Fruit fly (Drosophila melanogaster) whole organism, embryonic: ENCODE measurements around the gene IntS6.

Source experiments
- Adf1 ChIP-seq: fragments of 200-800 bp; sonication (Bioruptor generic); IDR thresholded peaks from 2 replicates; pipeline ENCODE4 v1.3.6; 2022; ENCODE audit warnings: missing biosample characterization, missing genetic modification characterization
- Atf6 ChIP-seq: fragments of 200-800 bp; sonication (Bioruptor generic); IDR thresholded peaks from 2 replicates; pipeline ENCODE4 v1.3.6; 2022; ENCODE audit warnings: missing biosample characterization, missing genetic modification characterization
- CG10462 ChIP-seq: fragments of 200-800 bp; sonication (Bioruptor generic); optimal IDR thresholded peaks from 2 replicates; lab custom pipeline; 2016; ENCODE audit warnings: missing biosample characterization, missing genetic modification characterization
- CG10979 ChIP-seq: fragments of 200-800 bp; sonication (Bioruptor generic); optimal IDR thresholded peaks from 2 replicates; lab custom pipeline; 2018; ENCODE audit warnings: missing biosample characterization, mild to moderate bottlenecking, missing genetic modification characterization, moderate library complexity
- CG11560 ChIP-seq: fragments of 200-800 bp; sonication (Bioruptor generic); IDR thresholded peaks from 3 replicates; pipeline ENCODE4 v1.3.6; 2022; ENCODE audit warnings: missing biosample characterization, missing genetic modification characterization
- CG11723 ChIP-seq: fragments of 200-800 bp; sonication (Bioruptor generic); optimal IDR thresholded peaks from 2 replicates; lab custom pipeline; 2017; ENCODE audit warnings: missing biosample characterization, mild to moderate bottlenecking, missing genetic modification characterization
- CG13287 ChIP-seq: fragments of 200-800 bp; sonication (Bioruptor generic); IDR thresholded peaks from 2 replicates; pipeline ENCODE4 v1.3.6; 2022; ENCODE audit warnings: missing biosample characterization, missing genetic modification characterization; ENCODE audit not compliant: partially characterized antibody
- CG14667 ChIP-seq: fragments of 200-800 bp; sonication (Bioruptor generic); IDR thresholded peaks from 2 replicates; pipeline ENCODE4 v1.3.6; 2022; ENCODE audit warnings: missing biosample characterization, missing genetic modification characterization
- CG16813 ChIP-seq: fragments of 200-800 bp; sonication (Bioruptor generic); IDR thresholded peaks from 3 replicates; pipeline ENCODE4 v1.3.6; 2022; ENCODE audit warnings: missing biosample characterization, missing genetic modification characterization; ENCODE audit not compliant: partially characterized antibody
- CG1792 ChIP-seq: fragments of 200-800 bp; sonication (Bioruptor generic); optimal IDR thresholded peaks from 2 replicates; lab custom pipeline; 2016; ENCODE audit warnings: missing biosample characterization, missing genetic modification characterization
- CG2120 ChIP-seq: fragments of 200-800 bp; sonication (Bioruptor generic); optimal IDR thresholded peaks from 3 replicates; lab custom pipeline; 2016; ENCODE audit warnings: missing biosample characterization, missing genetic modification characterization
- CG2202 ChIP-seq: fragments of 200-800 bp; sonication (Bioruptor generic); optimal IDR thresholded peaks from 2 replicates; lab custom pipeline; 2018; ENCODE audit warnings: missing biosample characterization, mild to moderate bottlenecking, missing genetic modification characterization
- CG43689 ChIP-seq: fragments of 200-800 bp; sonication (Bioruptor generic); IDR thresholded peaks from 2 replicates; pipeline ENCODE4 v1.3.6; 2022; ENCODE audit warnings: missing biosample characterization, missing genetic modification characterization
- CG5180 ChIP-seq: fragments of 200-800 bp; sonication (Bioruptor generic); optimal IDR thresholded peaks from 3 replicates; lab custom pipeline; 2017; ENCODE audit warnings: missing biosample characterization, missing genetic modification characterization, mild to moderate bottlenecking, moderate library complexity, missing genetic modification reagents
- CG6254 ChIP-seq: fragments of 200-800 bp; sonication (Bioruptor generic); optimal IDR thresholded peaks from 3 replicates; lab custom pipeline; 2017; ENCODE audit warnings: mild to moderate bottlenecking, missing biosample characterization, missing genetic modification reagents, missing genetic modification characterization
- CG6683 ChIP-seq: fragments of 200-800 bp; sonication (Bioruptor generic); optimal IDR thresholded peaks from 2 replicates; lab custom pipeline; 2017; ENCODE audit warnings: missing biosample characterization, mild to moderate bottlenecking, missing genetic modification characterization, missing genetic modification reagents
- CG8089 ChIP-seq: fragments of 200-800 bp; sonication (Bioruptor generic); optimal IDR thresholded peaks from 3 replicates; lab custom pipeline; 2016; ENCODE audit warnings: missing biosample characterization, missing genetic modification characterization
- CG9932 ChIP-seq: fragments of 200-800 bp; sonication (Bioruptor generic); IDR thresholded peaks from 2 replicates; pipeline ENCODE4 v1.3.6; 2022; ENCODE audit warnings: missing biosample characterization, missing genetic modification characterization
- Dip3 ChIP-seq: fragments of 200-800 bp; sonication (Bioruptor generic); optimal IDR thresholded peaks from 3 replicates; lab custom pipeline; 2016; ENCODE audit warnings: missing biosample characterization, missing genetic modification characterization
- Dll ChIP-seq: fragments of 200-800 bp; sonication (Bioruptor generic); IDR thresholded peaks from 4 replicates; pipeline ENCODE4 v1.3.6; 2022; ENCODE audit warnings: missing biosample characterization, missing genetic modification characterization; ENCODE audit not compliant: partially characterized antibody
- Doc3 ChIP-seq: fragments of 200-800 bp; sonication (Bioruptor generic); IDR thresholded peaks from 3 replicates; pipeline ENCODE4 v1.3.6; 2022; ENCODE audit warnings: missing biosample characterization, missing genetic modification characterization; ENCODE audit not compliant: partially characterized antibody
- Dp ChIP-seq: fragments of 200-800 bp; sonication (Bioruptor generic); optimal IDR thresholded peaks from 2 replicates; lab custom pipeline; 2018; ENCODE audit warnings: missing biosample characterization, mild to moderate bottlenecking, missing genetic modification characterization, moderate library complexity
- H2.0 ChIP-seq: fragments of 200-800 bp; sonication (Bioruptor generic); IDR thresholded peaks from 2 replicates; pipeline ENCODE4 v1.3.6; 2022; ENCODE audit warnings: missing biosample characterization, missing genetic modification characterization
- Med ChIP-seq: fragments of 200-800 bp; sonication (Bioruptor generic); peaks from one replicate; lab custom pipeline; 2016; ENCODE audit warnings: missing biosample characterization, missing genetic modification characterization, mild to moderate bottlenecking, inconsistent platforms, moderate library complexity
- Nf-YC ChIP-seq: fragments of 200-800 bp; optimal IDR thresholded peaks from 3 replicates; lab custom pipeline; 2019; ENCODE audit warnings: missing biosample characterization, mild to moderate bottlenecking, missing genetic modification characterization, moderate library complexity
- Pdp1 ChIP-seq, 2 experiments: fragments of 200-800 bp; sonication (Bioruptor generic); optimal IDR thresholded peaks; 3 replicates each; lab custom pipeline; 2016; ENCODE audit warnings: missing biosample characterization in 2 of 2, missing genetic modification characterization in 2 of 2, mild to moderate bottlenecking in 1 of 2, moderate library complexity in 1 of 2
- Sry-β ChIP-seq: fragments of 200-800 bp; sonication (Bioruptor generic); optimal IDR thresholded peaks from 2 replicates; lab custom pipeline; 2018; ENCODE audit warnings: missing biosample characterization, mild to moderate bottlenecking, missing genetic modification characterization, moderate library complexity
- Ssrp ChIP-seq: fragments of 200-800 bp; sonication (Bioruptor generic); optimal IDR thresholded peaks from 2 replicates; lab custom pipeline; 2018; ENCODE audit warnings: missing biosample characterization, mild to moderate bottlenecking, missing genetic modification characterization, moderate library complexity
- Stat92E ChIP-seq, 3 experiments: fragments of >200 bp in 2 of 3; fragments of 200-800 bp in 1 of 3; sonication (Bioruptor generic) in 1 of 3; optimal IDR thresholded peaks; 2 replicates each; lab custom pipeline; 2017 to 2019; ENCODE audit warnings: missing biosample characterization in 3 of 3, missing genetic modification characterization in 3 of 3, mild to moderate bottlenecking in 1 of 3, moderate library complexity in 1 of 3
- corto ChIP-seq: fragments of 200-800 bp; sonication (Bioruptor generic); optimal IDR thresholded peaks from 2 replicates; lab custom pipeline; 2016; ENCODE audit warnings: missing biosample characterization, mild to moderate bottlenecking, missing genetic modification characterization, moderate library complexity
- crol ChIP-seq: fragments of 200-800 bp; sonication (Bioruptor generic); IDR thresholded peaks from 2 replicates; pipeline ENCODE4 v1.3.6; 2022; ENCODE audit warnings: missing biosample characterization, missing genetic modification characterization
- cwo ChIP-seq: fragments of 200-800 bp; sonication (Bioruptor generic); optimal IDR thresholded peaks from 3 replicates; lab custom pipeline; 2017; ENCODE audit warnings: missing biosample characterization, missing genetic modification characterization, mild to moderate bottlenecking, moderate library complexity, missing genetic modification reagents
- dpn ChIP-seq, 2 experiments: fragments of 200-800 bp; sonication (Bioruptor generic); optimal IDR thresholded peaks; 3 replicates each; lab custom pipeline; 2016; ENCODE audit warnings: missing biosample characterization in 2 of 2, missing genetic modification characterization in 2 of 2
- esg ChIP-seq: fragments of 200-800 bp; sonication (Bioruptor generic); conservative IDR thresholded peaks from 2 replicates; pipeline ENCODE4 v1.3.6; 2022; ENCODE audit warnings: missing biosample characterization, missing genetic modification characterization
- fd64A ChIP-seq: fragments of 200-800 bp; sonication (Bioruptor generic); optimal IDR thresholded peaks from 3 replicates; lab custom pipeline; 2018; ENCODE audit warnings: missing biosample characterization, mild to moderate bottlenecking, missing genetic modification characterization
- hth ChIP-seq: fragments of >200 bp; optimal IDR thresholded peaks from 2 replicates; lab custom pipeline; 2017; ENCODE audit warnings: inconsistent platforms
- lbe ChIP-seq: fragments of 200-800 bp; sonication (Bioruptor generic); optimal IDR thresholded peaks from 2 replicates; lab custom pipeline; 2016; ENCODE audit warnings: missing biosample characterization, mild to moderate bottlenecking, missing genetic modification characterization
- pan ChIP-seq, 4 experiments: fragments of >200 bp in 3 of 4; fragments of 200-800 bp in 1 of 4; sonication (Bioruptor generic) in 1 of 4; optimal IDR thresholded peaks in 3 of 4; IDR thresholded peaks in 1 of 4; 2 replicates each; pipeline versions ENCODE4 v1.3.6 to Lab custom; 2017 to 2022; ENCODE audit warnings: missing biosample characterization in 2 of 4, missing genetic modification characterization in 2 of 4, mixed read lengths in 1 of 4
- ranshi ChIP-seq: fragments of 200-800 bp; sonication (Bioruptor generic); IDR thresholded peaks from 2 replicates; pipeline ENCODE4 v1.3.6; 2022; ENCODE audit warnings: missing biosample characterization, missing genetic modification characterization
- salm ChIP-seq: fragments of 200-800 bp; sonication (Bioruptor generic); optimal IDR thresholded peaks from 2 replicates; lab custom pipeline; 2018; ENCODE audit warnings: missing biosample characterization, mild to moderate bottlenecking, missing genetic modification characterization
- sens ChIP-seq: fragments of 200-800 bp; sonication (Bioruptor generic); peaks from one replicate; lab custom pipeline; 2016; ENCODE audit warnings: missing biosample characterization, missing genetic modification characterization
- slbo ChIP-seq: fragments of 200-800 bp; sonication (Bioruptor generic); IDR thresholded peaks from 2 replicates; pipeline ENCODE4 v1.3.6; 2022; ENCODE audit warnings: missing biosample characterization, missing genetic modification characterization
- ssp ChIP-seq: fragments of 200-800 bp; sonication (Bioruptor generic); IDR thresholded peaks from 2 replicates; pipeline ENCODE4 v1.3.6; 2022; ENCODE audit warnings: missing biosample characterization, missing genetic modification characterization
- sug ChIP-seq: fragments of 200-800 bp; optimal IDR thresholded peaks from 2 replicates; lab custom pipeline; 2019; ENCODE audit warnings: missing biosample characterization, mild to moderate bottlenecking, missing genetic modification characterization, moderate library complexity

The IntS6 gene

DNA sequence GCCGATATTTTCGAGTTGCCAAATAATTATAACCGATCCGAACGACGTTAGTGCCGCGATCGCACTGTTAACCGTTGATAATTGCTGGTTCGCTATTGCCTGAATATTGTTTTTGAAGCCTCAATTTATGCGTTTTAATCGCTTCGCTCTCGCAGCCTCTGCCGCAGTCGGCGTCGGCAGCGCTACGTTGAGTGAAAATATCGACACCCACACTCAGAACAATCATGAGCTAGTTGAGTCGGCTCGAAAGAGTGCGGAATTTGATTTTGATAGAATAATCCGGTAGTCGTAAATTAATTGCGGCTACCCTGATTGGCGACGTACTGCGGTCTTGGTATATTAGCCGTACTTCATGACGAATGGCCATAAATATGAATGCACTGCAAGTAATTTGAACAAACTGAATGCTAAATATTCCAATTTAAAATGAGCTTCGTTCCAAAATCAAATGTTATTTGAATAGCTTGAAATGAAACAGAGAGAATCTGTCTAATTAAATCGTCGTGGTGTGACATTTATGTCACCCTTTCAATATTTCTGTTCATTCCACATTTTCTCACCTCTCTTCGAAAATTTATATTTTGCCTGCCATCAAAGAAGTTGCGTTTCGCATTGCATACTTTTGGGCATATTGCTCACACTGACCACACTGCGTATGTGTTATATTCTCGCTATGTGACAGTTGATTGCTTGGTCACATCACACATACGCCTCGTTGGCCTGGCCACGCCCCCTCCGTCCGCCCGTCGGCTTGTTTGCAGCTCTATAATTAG is 31.4 kb downstream of the IntS6 start (continued):
- TF ChIP-seq sug (tag; lab: Kevin White, UChicago) (no peak), slbo (GFP tag; lab: Robert Waterston, UW) (peak; percentile 26; the same call in 1 of the 2 replicates), salm (tag; lab: Kevin White, UChicago) (no peak), Ssrp (no peak), ssp (GFP tag; lab: Robert Waterston, UW) (no peak), Nf-YC (no peak), Dll (GFP tag; lab: Robert Waterston, UW) (no peak), Med (GFP tag; lab: Kevin White, UChicago) (peak; percentile 70), CG6254 (GFP tag; lab: Kevin White, UChicago) (no peak), CG9932 (GFP tag; lab: Robert Waterston, UW) (peak; percentile 14; the same call in 1 of the 2 replicates), cwo (no peak), Dp (GFP tag; lab: Kevin White, UChicago) (no peak), Adf1 (GFP tag; lab: Robert Waterston, UW) (peak; percentile 82), CG10462 (GFP tag; lab: Kevin White, UChicago) (no peak), Atf6 (GFP tag; lab: Robert Waterston, UW) (0 out of 2 replicates have a peak, but pooled peaks have one; percentile 7), CG11723 (GFP tag; lab: Kevin White, UChicago) (no peak), CG43689 (GFP tag; lab: Robert Waterston, UW) (no peak)
- TF ChIP-seq, all 482 proteins: peak for 48

DNA sequence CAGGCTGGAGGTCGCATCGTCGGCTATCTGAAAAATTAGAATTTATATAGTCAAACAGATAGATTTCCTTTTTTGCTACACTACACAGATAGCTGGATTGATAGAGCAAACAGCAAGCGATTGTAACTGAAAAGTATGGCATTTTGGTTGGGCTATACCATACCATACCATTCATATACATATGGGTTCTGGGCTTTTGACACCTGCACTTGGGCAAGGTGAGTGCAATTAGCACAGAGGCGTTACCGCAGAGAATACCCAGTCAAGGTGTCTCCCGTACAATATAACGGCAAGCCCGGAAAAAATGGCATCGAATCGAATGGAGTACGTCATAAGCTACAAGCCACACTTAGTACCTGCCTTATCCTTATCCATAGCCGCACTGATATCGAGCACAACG is 32.3 kb downstream of the IntS6 start:
- no peak for TF ChIP-seq corto (GFP tag; lab: Kevin White, UChicago)
- TF ChIP-seq CG11560 (tag; lab: Robert Waterston, UW) = no peak
- TF ChIP-seq hth (lab: Kevin White, UChicago) = no peak
- no peak for TF ChIP-seq Dip3 (GFP tag; lab: Kevin White, UChicago)

DNA sequence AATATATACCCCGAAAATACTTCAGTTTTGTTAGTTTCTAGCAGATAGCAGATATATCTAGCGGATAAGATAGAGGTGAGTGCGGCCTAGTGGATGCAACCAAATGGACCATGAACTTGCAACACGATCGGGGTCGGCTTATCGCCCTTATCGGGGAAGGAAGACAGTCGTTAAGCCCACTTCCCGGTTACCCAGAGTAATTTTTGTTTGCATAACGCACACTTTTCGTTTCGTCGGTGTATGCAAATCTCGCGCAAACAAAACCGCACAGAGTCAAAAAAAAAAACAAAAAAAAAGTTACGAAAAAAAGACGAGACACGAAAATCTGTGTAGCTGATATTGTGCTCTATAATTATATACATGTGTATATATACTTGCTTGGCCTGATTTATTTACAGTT is 34.1 kb downstream of the IntS6 start:
- peak in 1 of 2 experiments; percentile 54 for TF ChIP-seq Pdp1 (GFP tag; optimal IDR thresholded peaks at IDR 0.05; lab: Kevin White, UChicago)
- TF ChIP-seq CG1792 (GFP tag; lab: Kevin White, UChicago) = no peak
- TF ChIP-seq, all 482 proteins: peak for 1

DNA sequence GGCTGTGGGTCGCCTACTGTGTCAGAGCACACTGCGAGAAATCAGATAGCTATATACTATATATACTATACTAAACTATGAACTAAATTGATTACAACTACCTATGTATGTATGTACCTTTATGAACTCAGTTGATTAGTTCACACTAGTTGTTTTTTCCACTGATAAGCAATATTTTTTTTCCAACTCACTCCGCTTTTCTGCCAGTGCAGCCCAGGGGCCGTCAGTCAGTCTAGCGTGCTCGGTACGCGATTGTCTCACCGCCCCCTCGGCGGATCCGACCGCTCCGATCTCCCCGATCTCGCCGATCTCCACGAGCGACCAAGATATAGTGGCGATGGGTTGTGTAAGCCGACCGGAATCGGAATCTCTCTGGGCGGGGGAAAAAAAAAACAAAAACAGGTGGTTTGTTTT is 41.1 kb downstream of the IntS6 start:
- TF ChIP-seq CG10979 (tag; lab: Kevin White, UChicago) (peak; percentile 67), Stat92E (GFP tag; optimal IDR thresholded peaks at IDR 0.05; lab: Kevin White, UChicago) (no peak), CG2202 (no peak), crol (GFP tag; lab: Robert Waterston, UW) (peak; percentile 79), ranshi (GFP tag; lab: Robert Waterston, UW) (peak; percentile 90), lbe (no peak), CG16813 (GFP tag; lab: Robert Waterston, UW) (no peak), H2.0 (GFP tag; lab: Robert Waterston, UW) (peak; percentile 80), CG8089 (GFP tag; lab: Kevin White, UChicago) (peak; percentile 13), CG13287 (GFP tag; lab: Robert Waterston, UW) (no peak; the same call in 1 of the 2 replicates), CG2120 (GFP tag; lab: Kevin White, UChicago) (peak; percentile 87), sens (peak; percentile 93), Sry-β (GFP tag; lab: Kevin White, UChicago) (no peak), esg (GFP tag; lab: Robert Waterston, UW) (peak; percentile 89), CG5180 (GFP tag; lab: Kevin White, UChicago) (peak; percentile 80), CG14667 (GFP tag; lab: Robert Waterston, UW) (peak; percentile 77), fd64A (GFP tag; lab: Kevin White, UChicago) (peak; percentile 47), Doc3 (GFP tag; lab: Robert Waterston, UW) (no peak), CG6683 (GFP tag; lab: Kevin White, UChicago) (peak; percentile 74), dpn (GFP tag; optimal IDR thresholded peaks at IDR 0.05; lab: Kevin White, UChicago) (peak; percentile 79 to 82), pan (optimal IDR thresholded peaks at IDR 0.05; lab: Kevin White, UChicago) (no peak), pan (GFP tag; optimal IDR thresholded peaks at IDR 0.05 in 1 of 2, IDR thresholded peaks at IDR 0.05 in 1 of 2) (peak in 1 of 2 experiments; percentile 95)
